Fruit fly (Drosophila melanogaster): ENCODE measurements around the gene yellow-k.

yellow-k gene

DNA sequence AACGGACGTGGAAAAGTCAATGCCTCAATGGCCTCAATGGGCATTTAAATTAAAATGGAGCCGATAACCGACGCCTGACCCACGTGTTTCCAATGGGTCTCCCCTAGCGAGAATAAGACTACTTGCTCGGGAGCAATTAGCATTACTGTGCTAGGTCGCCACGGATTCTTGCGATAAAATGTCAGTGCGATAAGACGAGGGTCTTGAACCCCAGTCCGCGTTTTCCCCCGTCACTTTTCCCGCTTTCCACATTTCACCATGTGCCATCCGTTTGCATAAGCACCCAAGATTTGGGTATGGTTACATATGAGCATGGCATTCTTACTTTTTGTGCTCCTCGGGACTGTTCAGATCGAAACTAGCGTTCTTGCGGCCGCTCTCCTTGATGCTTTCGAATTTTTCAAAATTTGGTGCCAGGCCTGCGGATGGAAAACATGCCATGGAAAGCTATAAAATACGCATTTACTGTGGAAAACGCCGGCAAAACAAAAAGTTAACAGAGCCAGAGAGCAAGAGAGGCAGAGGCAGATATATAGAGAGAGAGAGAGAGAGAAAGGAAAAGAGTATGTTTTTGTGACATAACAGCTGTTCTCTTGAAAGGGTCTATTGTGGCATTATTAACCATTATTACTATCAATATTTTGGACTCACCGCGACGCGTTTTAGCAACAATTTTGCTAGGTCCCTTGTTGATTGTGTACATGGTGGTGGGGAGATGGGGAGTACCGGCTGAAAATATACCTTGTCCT, 13.1 kb upstream of the yellow-k start:
- no peak for TF ChIP-seq noc (tag; optimal IDR thresholded peaks at IDR 0.05)

DNA sequence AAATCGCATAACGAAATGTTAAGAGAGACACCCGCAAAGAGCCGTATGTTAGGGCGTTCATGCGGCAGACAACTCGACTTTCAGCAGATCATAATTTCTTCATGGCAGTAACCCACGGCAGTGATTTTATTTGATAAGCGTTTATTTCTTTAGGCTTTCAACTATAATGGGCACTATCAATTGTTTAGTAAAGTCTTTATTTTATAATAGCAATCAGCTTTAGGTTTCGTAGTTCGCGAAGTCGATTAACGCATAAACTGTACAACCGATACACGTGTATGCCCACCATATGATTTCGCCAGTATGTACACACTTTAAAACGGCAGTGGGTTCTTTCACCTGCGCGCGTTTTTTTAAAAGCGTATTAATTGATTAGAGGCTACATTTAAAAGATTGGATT, 12.2 kb upstream of the yellow-k start, which contains the start of gene CG7841:
Gene CG7841, minus strand, starts transcription at position 20 of the 400 bp plus-strand sequence.
- peak; percentile 99 for TF ChIP-seq noc (tag; optimal IDR thresholded peaks at IDR 0.05)

DNA sequence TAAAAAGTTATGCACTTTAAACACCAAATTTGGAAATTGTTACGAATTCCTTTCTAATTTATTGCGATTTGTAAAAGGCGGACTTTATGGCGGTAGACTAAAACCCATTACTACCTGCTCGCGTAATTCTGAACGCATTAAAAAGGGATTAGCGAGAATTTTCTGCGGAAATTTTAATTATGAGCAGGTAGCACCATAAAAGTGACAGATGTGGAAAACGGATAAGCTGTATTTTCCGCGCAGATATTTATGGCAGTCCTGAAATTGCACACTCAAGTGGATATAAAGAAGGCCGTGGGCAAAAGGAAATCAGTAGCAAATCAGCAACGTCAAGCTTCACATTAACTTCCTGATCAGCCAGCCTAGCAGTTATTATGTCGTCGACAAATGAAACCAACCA, 11.7 kb upstream of the yellow-k start, which contains the start of gene Z600:
Gene Z600, plus strand, starts transcription at position 312 of the 400 bp plus-strand sequence.
- TF ChIP-seq noc (tag; optimal IDR thresholded peaks at IDR 0.05): no peak

DNA sequence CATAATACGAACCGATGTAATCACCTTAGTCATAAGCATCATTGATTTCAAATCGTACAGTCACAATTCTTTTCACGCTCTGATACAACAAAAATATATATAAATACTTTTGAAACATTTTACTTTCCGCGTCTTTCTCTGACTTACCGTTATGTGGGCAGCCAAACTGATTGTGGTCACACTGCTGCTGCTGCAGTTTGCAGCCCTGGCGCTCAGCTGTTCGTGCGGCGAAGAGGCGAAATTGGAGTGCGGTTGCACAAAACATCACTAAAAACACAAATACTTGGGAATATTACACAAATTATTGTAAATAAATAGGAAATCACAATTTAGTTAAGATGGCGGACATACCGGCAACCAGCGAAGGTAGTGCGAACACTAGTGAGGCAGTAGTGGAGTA, 11.0 kb upstream of the yellow-k start, which contains the start of the genes gdl and gdl-ORF39:
Gene gdl, plus strand, starts transcription at position 48 of the 400 bp plus-strand sequence.
Gene gdl-ORF39, plus strand, starts transcription at position 48 of the 400 bp plus-strand sequence.
- TF ChIP-seq noc (tag; optimal IDR thresholded peaks at IDR 0.05): no peak

DNA sequence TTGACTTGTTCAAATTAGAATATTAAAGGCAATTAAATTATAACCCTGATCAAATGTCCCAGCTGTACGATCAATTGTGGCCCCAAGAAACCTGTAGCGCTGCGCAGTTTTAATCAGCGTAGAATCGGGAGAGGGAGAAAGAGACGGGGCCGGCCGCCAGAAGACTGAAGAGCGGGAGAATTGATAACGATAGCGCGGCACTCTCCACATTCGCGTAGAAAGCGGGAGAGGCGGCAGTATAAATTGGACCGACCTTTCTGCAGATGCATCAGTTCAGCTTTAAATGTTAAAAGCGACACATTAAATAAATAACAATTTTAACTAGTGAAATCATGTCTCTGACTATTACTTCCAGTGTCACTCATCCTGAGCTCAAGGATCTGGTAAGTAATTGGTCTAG, 9.6 kb upstream of the yellow-k start, which contains the start of gene MsrA:
Gene MsrA, plus strand, starts transcription at position 266 of the 400 bp plus-strand sequence.
- TF ChIP-seq noc (tag; optimal IDR thresholded peaks at IDR 0.05): peak; percentile 16

DNA sequence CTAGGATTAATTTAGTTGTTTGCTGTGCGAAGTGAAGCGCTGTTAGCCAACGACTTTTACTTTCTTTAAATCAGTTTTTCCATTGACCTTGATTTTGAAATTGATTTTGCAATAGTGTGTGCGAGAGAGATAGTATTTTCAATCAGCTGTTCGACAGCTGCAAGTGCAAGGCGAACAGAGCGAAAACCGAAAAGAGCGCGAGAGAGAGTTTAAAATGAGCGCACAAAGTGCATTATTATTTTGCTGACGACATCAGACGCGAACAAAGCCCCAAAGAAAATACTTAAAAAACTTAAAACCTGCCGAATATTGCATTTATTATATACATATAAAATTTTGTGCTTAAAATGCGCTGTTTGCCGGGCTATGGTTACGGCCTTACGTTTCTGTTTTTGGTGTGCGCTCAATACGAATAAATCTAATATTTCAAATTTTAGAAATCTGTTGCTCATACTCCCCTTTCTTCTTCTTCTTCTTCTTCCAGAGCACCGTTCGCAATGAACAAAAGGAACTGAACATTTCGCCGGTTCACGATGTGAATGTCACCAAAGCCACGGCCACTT, 8.7 kb upstream of the yellow-k start:
- no peak for TF ChIP-seq noc (tag; optimal IDR thresholded peaks at IDR 0.05)

DNA sequence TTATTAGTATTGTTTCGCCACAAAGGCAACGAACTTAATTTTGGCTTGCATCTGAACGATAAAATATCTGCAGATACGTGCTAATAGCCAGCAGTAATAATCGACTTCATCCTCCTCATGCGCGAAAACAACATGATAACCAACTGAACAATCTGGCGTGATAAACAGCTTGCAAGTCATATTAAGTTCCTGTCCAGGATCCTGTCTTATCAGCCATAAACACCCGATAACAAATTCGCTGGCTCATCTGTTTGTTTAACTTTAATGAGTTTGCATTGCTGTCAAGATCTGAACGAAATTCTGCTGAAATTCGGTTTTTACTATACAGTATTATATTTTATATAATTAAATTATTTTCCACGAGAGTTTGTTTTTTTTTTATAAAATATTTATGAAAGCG, 7.2 kb upstream of the yellow-k start:
- TF ChIP-seq noc (tag; optimal IDR thresholded peaks at IDR 0.05): no peak

DNA sequence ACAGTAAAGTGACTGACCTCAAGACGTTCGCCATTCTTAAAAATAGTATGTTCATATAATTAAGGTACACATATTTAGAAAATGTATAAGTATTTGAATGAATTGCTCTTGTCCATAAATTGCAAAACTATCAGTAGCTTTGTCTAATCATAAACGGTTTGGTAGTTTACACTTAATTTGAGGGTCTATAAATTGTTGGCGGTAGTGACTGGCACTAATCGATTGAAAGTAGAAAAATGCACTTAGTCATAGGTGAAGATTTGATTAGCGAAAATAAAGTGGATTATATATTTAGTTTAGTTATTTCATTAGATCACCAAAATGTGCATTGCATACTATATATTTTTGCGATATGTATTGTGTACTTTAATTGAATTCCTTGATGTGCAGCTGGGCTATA, 6.7 kb upstream of the yellow-k start:
- peak; percentile 42 for TF ChIP-seq noc (tag; optimal IDR thresholded peaks at IDR 0.05)

DNA sequence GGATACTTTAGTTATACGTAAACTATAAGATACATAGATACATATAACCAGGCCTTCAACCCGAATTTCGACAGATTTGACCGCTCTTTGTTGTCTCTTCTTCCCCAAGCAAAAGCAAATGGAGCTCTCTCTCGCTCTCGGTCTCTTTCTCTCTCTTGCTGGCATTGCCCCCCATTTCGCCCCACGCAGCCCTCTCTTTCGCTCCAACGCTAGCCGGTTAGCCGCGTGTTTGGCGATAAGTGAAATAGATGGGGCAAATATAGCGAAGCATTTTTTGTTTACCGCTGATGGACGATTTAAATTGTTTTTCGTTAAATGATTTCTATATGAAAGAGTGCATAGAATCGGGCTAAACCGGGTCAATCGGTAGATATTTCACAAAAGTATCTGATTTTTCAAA, 6.0 kb upstream of the yellow-k start:
- TF ChIP-seq noc (tag; optimal IDR thresholded peaks at IDR 0.05): peak; percentile 61

DNA sequence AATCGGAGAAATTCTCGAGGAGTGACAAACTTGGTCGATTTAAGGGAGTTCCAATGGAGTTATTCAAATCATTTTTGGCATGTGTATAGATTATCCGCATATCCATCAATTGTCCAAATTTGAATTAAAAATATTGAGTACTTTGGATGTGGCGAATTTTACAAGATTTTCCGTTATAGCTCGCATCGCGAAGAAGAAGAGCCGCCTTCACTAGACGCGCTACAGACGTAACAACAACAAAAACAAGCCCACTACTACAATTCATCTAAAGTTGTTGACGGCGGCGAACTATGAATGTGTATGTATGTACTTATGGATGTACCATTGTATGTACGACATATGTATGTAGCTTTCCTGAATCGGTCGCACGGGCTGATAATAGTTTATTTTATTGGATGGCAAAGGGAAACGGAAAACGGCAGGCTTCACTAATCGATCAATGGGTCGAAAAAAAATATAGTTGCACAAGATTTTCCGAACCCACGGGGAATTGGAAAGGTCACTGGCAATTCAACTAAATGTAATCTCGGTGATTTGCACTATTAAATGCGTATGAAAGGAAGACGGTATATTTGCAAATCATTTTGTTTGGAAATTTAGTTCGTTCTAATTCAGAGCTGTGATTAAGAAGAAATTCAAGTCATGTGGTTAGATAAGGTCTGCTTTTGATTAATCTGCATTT, 5.5 kb upstream of the yellow-k start:
- peak; percentile 3 for TF ChIP-seq noc (tag; optimal IDR thresholded peaks at IDR 0.05)

DNA sequence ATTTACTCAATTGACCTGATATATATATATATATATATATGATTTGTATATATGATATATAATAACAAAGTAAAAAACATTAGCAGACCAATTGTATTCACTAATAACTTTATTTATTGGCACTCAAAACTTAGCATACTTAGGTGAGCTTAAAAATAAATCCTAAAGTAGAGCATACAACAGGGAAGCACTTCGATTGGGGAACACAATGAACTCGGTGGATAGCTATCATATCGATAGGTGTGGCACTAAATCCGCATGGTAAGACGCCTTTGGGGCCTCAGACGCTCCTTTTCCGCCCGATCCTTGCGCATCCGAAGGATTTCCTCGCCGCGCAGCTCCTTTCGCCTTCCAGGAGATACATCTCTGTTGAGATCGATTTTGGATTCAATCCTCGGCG, 4.0 kb upstream of the yellow-k start:
- no peak for TF ChIP-seq noc (tag; optimal IDR thresholded peaks at IDR 0.05)

DNA sequence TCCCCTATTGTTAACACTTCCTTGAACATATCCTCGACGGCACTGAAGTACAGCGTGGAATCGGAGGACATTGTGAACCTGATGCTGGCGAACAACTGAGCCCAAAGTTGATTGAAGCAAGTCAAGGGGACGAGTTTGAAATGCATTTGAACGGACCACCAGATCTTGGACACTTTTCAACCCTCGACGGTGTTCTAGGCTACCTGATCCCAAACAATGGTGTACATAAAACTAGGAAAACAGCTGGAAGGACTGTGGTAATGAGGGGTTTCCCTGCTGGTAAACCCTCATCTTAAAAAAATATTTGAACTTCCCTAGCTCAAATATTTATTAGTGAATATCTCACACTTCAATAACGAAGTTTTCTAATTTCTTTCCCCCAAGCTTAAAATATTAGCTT, 3.5 kb upstream of the yellow-k start, which contains the start of gene CG13454:
Gene CG13454, minus strand, starts transcription at position 101 of the 400 bp plus-strand sequence.
- no peak for TF ChIP-seq noc (tag; optimal IDR thresholded peaks at IDR 0.05)

DNA sequence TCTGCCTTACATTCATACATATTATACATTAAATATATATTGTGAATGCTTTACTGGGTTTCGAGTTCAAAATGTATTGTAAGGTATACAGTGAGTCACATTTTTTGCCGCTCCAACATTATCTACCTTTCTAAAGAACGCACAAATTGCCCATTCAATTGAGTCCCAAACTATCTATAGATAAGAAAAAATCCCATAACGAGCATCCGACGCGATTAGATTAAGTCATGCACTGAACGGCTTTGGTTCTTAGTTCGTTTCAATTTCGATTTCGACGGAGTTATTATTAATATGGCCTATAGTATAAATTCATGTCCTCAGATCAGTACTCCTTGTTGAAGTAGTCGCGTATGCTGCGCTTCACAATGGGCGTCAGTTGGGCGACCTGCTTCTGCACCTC, 2.9 kb upstream of the yellow-k start:
- TF ChIP-seq noc (tag; optimal IDR thresholded peaks at IDR 0.05): no peak

DNA sequence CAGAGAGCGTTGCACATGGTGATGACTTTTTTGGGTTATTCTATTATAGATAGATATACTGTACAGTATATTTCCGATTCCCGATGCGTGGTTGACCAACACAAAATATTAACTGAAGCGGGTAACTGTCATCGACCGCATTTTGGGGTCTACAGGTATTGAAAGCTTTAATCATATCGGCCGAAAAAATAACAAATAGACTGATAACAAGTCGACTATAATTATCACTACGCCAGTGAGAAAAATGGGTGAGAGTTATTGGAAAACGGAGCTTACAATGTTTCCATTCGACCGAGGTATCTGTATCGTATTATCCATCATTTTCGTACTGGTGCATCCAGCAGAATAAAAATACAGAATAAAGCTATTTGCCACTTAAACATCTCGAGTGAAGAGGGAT, 2.1 kb upstream of the yellow-k start:
- TF ChIP-seq noc (tag; optimal IDR thresholded peaks at IDR 0.05): no peak

DNA sequence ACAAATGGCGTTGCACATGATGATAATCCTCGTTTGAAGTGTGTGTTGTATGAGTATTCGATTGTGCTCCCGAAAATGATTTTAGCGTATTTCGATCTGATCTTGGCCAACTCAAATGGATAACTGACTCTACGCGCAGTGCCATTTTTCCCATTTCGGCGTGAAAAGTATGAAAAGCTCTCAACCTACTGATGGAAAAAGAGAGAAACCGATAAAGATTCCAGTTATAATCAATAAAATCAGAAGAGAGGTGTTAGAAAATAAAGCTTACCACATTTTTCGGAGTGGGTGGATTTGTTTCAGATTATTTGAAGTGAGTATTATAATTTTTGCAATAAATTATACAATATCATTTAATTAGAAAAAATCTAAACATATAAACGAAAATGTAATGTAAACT, 928 bp upstream of the yellow-k start, which contains the start of gene mex1:
Gene mex1, minus strand, starts transcription at position 101 of the 400 bp plus-strand sequence.
- no peak for TF ChIP-seq noc (tag; optimal IDR thresholded peaks at IDR 0.05)

DNA sequence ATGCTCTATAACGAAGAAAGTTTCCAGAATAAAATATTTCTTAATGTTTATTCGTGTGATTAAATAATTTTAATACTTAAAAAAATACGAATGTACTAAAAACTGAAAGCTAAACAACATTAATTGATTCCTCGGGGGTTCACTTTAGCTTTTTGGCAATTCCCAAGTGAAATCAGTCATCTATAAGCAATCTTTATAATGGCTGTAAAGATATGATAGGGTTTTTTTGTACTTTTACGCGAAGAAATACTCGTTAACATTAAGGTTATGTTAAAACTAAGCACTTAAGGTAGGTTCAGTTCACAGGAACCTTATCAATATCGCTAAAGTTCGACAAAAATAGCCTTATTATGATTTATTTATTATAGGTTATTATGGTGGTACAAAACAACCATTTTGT, 500 bp upstream of the yellow-k start:
- no peak for TF ChIP-seq noc (tag; optimal IDR thresholded peaks at IDR 0.05)

Data from whole organism, larva.